Fruit fly (Drosophila melanogaster) whole organism, wandering third instar larva: ENCODE results near the gene CG4101.
A peak's percentile ranks its signal among the peaks of the same experiment; 100 is the strongest.

Experiments used
- Abd-B ChIP-seq: fragments of >200 bp; optimal IDR thresholded peaks from 2 replicates; lab custom pipeline; 2017; ENCODE audit warnings: missing biosample characterization, missing genetic modification characterization
- CG32264 ChIP-seq: fragments of 200-800 bp; sonication (Bioruptor generic); optimal IDR thresholded peaks from 2 replicates; lab custom pipeline; 2016; ENCODE audit warnings: missing biosample characterization, missing genetic modification characterization
- CG9705 ChIP-seq: fragments of 200-800 bp; sonication (Bioruptor generic); optimal IDR thresholded peaks from 2 replicates; lab custom pipeline; 2018; ENCODE audit warnings: missing biosample characterization, mild to moderate bottlenecking, missing genetic modification characterization
- CrebA ChIP-seq: fragments of 200-800 bp; sonication (Bioruptor generic); optimal IDR thresholded peaks from 2 replicates; lab custom pipeline; 2016; ENCODE audit warnings: missing biosample characterization, mild to moderate bottlenecking, missing genetic modification characterization, borderline replicate concordance
- Dfd ChIP-seq: fragments of >200 bp; optimal IDR thresholded peaks from 2 replicates; lab custom pipeline; 2017; ENCODE audit warnings: missing biosample characterization, missing genetic modification characterization
- Dif ChIP-seq: fragments of 200-275, 200-300 bp; sonication (Bioruptor generic); optimal IDR thresholded peaks from 2 replicates; lab custom pipeline; 2018; ENCODE audit warnings: missing biosample characterization, missing genetic modification characterization; ENCODE audit not compliant: partially characterized antibody
- GATAd ChIP-seq: sonication (Bioruptor generic); optimal IDR thresholded peaks from 2 replicates; lab custom pipeline; 2016; ENCODE audit warnings: missing biosample characterization, missing genetic modification characterization
- HLH106 ChIP-seq: fragments of 200-800 bp; optimal IDR thresholded peaks from 3 replicates; lab custom pipeline; 2019; ENCODE audit warnings: missing biosample characterization, mild to moderate bottlenecking, missing genetic modification characterization, moderate library complexity
- Hnf4 ChIP-seq: fragments of 200-800 bp; sonication (Bioruptor generic); optimal IDR thresholded peaks from 2 replicates; lab custom pipeline; 2016; ENCODE audit warnings: missing biosample characterization, mild to moderate bottlenecking, missing genetic modification characterization
- Hr78 ChIP-seq: fragments of >200 bp; optimal IDR thresholded peaks from 2 replicates; lab custom pipeline; 2017; ENCODE audit warnings: missing biosample characterization, missing genetic modification characterization
- Hr83 ChIP-seq: fragments of 200-300 bp; sonication (Bioruptor generic); optimal IDR thresholded peaks from 2 replicates; lab custom pipeline; 2016; ENCODE audit warnings: missing biosample characterization, mild to moderate bottlenecking, missing genetic modification characterization, moderate library complexity; ENCODE audit not compliant: poor library complexity, severe bottlenecking
- Jra ChIP-seq: sonication (Bioruptor generic); optimal IDR thresholded peaks from 2 replicates; lab custom pipeline; 2016; ENCODE audit warnings: missing biosample characterization, missing genetic modification characterization
- Mio ChIP-seq: sonication (Bioruptor generic); optimal IDR thresholded peaks from 2 replicates; lab custom pipeline; 2016; ENCODE audit warnings: missing biosample characterization, missing genetic modification characterization
- Myc ChIP-seq: fragments of >200 bp; optimal IDR thresholded peaks from 2 replicates; lab custom pipeline; 2017
- N ChIP-seq: fragments of >200 bp; optimal IDR thresholded peaks from 2 replicates; lab custom pipeline; 2018; ENCODE audit warnings: missing biosample characterization, missing external identifiers, missing genetic modification characterization
- OdsH ChIP-seq: fragments of 200-800 bp; sonication (Bioruptor generic); optimal IDR thresholded peaks from 2 replicates; lab custom pipeline; 2016; ENCODE audit warnings: missing biosample characterization, mild to moderate bottlenecking, missing genetic modification characterization
- Rel ChIP-seq, 2 experiments: fragments of 200-800 bp; sonication (Bioruptor generic) in 1 of 2; optimal IDR thresholded peaks; 2 replicates in 1 of 2; 3 replicates in 1 of 2; lab custom pipeline; 2016 to 2019; ENCODE audit warnings: mild to moderate bottlenecking in 2 of 2, missing biosample characterization in 2 of 2, missing genetic modification characterization in 2 of 2, moderate library complexity in 1 of 2
- Sp1 ChIP-seq: fragments of 200-800 bp; sonication (Bioruptor generic); optimal IDR thresholded peaks from 3 replicates; lab custom pipeline; 2019; ENCODE audit warnings: missing biosample characterization, mild to moderate bottlenecking, missing genetic modification characterization, moderate library complexity
- Vsx2 ChIP-seq: fragments of 200-300, 225-300 bp; sonication (Bioruptor generic); optimal IDR thresholded peaks from 2 replicates; lab custom pipeline; 2018; ENCODE audit warnings: missing biosample characterization, missing genetic modification characterization; ENCODE audit not compliant: partially characterized antibody
- br ChIP-seq: fragments of 200-800 bp; sonication (Bioruptor generic); optimal IDR thresholded peaks from 2 replicates; lab custom pipeline; 2016; ENCODE audit warnings: missing biosample characterization, missing genetic modification characterization
- brk ChIP-seq: fragments of 200-800 bp; sonication (Bioruptor generic); optimal IDR thresholded peaks from 2 replicates; lab custom pipeline; 2016; ENCODE audit warnings: missing biosample characterization, mild to moderate bottlenecking, missing genetic modification characterization
- dl ChIP-seq, 2 experiments: fragments of 175-275, 200-275 bp in 1 of 2; fragments of 200-275 bp in 1 of 2; sonication (Bioruptor generic); optimal IDR thresholded peaks; lab custom pipeline; 2018; ENCODE audit warnings: mild to moderate bottlenecking in 2 of 2, missing biosample characterization in 2 of 2, missing genetic modification characterization in 2 of 2, moderate library complexity in 2 of 2; ENCODE audit not compliant: partially characterized antibody in 2 of 2, insufficient read depth in 1 of 2
- dmrt93B ChIP-seq: fragments of 200-800 bp; sonication (Bioruptor generic); optimal IDR thresholded peaks from 2 replicates; lab custom pipeline; 2018; ENCODE audit warnings: missing biosample characterization, mild to moderate bottlenecking, missing genetic modification characterization
- dsf ChIP-seq: sonication (Bioruptor generic); optimal IDR thresholded peaks from 2 replicates; lab custom pipeline; 2016; ENCODE audit warnings: missing biosample characterization, missing genetic modification characterization, borderline replicate concordance
- ey ChIP-seq: fragments of 200-800 bp; sonication (Bioruptor generic); optimal IDR thresholded peaks from 2 replicates; lab custom pipeline; 2016; ENCODE audit warnings: missing biosample characterization, missing genetic modification characterization
- foxo ChIP-seq, 2 experiments: fragments of 200-800 bp; sonication (Bioruptor generic); optimal IDR thresholded peaks; 2 replicates in 1 of 2; 3 replicates in 1 of 2; lab custom pipeline; 2016 to 2017; ENCODE audit warnings: missing biosample characterization in 2 of 2, missing genetic modification characterization in 2 of 2
- fru ChIP-seq: fragments of 200-800 bp; sonication (Bioruptor generic); optimal IDR thresholded peaks from 3 replicates; lab custom pipeline; 2016; ENCODE audit warnings: missing biosample characterization, mild to moderate bottlenecking, missing genetic modification characterization
- h ChIP-seq: fragments of 200-800 bp; sonication (Bioruptor generic); optimal IDR thresholded peaks from 3 replicates; lab custom pipeline; 2016; ENCODE audit warnings: missing biosample characterization, mild to moderate bottlenecking, missing genetic modification characterization
- jim ChIP-seq: fragments of 175-275, 200-325 bp; sonication (Bioruptor generic); optimal IDR thresholded peaks from 2 replicates; lab custom pipeline; 2016; ENCODE audit warnings: missing biosample characterization, mild to moderate bottlenecking, missing genetic modification characterization
- lola ChIP-seq: fragments of >200 bp; optimal IDR thresholded peaks from 2 replicates; lab custom pipeline; 2017; ENCODE audit warnings: missing biosample characterization, missing genetic modification characterization
- pan ChIP-seq: fragments of >200 bp; optimal IDR thresholded peaks from 2 replicates; lab custom pipeline; 2017
- psq ChIP-seq: fragments of 200-800 bp; sonication (Bioruptor generic); optimal IDR thresholded peaks from 3 replicates; lab custom pipeline; 2017; ENCODE audit warnings: missing biosample characterization, mild to moderate bottlenecking, missing genetic modification characterization, moderate library complexity
- rgr ChIP-seq: fragments of 200-800 bp; sonication (Bioruptor generic); optimal IDR thresholded peaks from 3 replicates; lab custom pipeline; 2016; ENCODE audit warnings: missing biosample characterization, mild to moderate bottlenecking, missing genetic modification characterization
- sage ChIP-seq: fragments of 200-800 bp; sonication (Bioruptor generic); optimal IDR thresholded peaks from 2 replicates; lab custom pipeline; 2016; ENCODE audit warnings: missing biosample characterization, mild to moderate bottlenecking, missing genetic modification characterization
- sv ChIP-seq: fragments of 200-800 bp; sonication (Bioruptor generic); optimal IDR thresholded peaks from 3 replicates; lab custom pipeline; 2016; ENCODE audit warnings: missing biosample characterization, missing genetic modification characterization
- tai ChIP-seq: sonication (Bioruptor generic); optimal IDR thresholded peaks from 2 replicates; lab custom pipeline; 2016; ENCODE audit warnings: missing biosample characterization, missing genetic modification characterization
- usp ChIP-seq: fragments of >200 bp; optimal IDR thresholded peaks from 2 replicates; lab custom pipeline; 2017; ENCODE audit warnings: missing biosample characterization, missing genetic modification characterization
- woc ChIP-seq: sonication (Bioruptor generic); optimal IDR thresholded peaks from 2 replicates; lab custom pipeline; 2016; ENCODE audit warnings: missing biosample characterization, mild to moderate bottlenecking, missing genetic modification characterization

Gene CG4101

dm6 chr3L:16581201-16581705 lies 31.0 kb upstream of the CG4101 start, which contains the start of gene Smn:
Smn (minus strand) TSS chr3L:16581547.
- TF ChIP-seq Vsx2 (GFP tag; lab: Kevin White, UChicago) (no peak), jim (GFP tag; lab: Kevin White, UChicago) (no peak), br (GFP tag; lab: Kevin White, UChicago) (peak; percentile 76), sv (no peak), Dif (GFP tag; lab: Kevin White, UChicago) (no peak), N (no peak), CG9705 (peak; percentile 21), fru (GFP tag; lab: Kevin White, UChicago) (peak; percentile 73), rgr (GFP tag; lab: Kevin White, UChicago) (peak; percentile 78), OdsH (GFP tag; lab: Kevin White, UChicago) (peak; percentile 66), Myc (lab: Kevin White, UChicago) (peak; percentile 15), dsf (peak; percentile 39), pan (no peak), brk (GFP tag; lab: Kevin White, UChicago) (no peak), h (peak; percentile 65), Hnf4 (GFP tag; lab: Kevin White, UChicago) (peak; percentile 85), Sp1 (peak; percentile 40), dmrt93B (GFP tag; lab: Kevin White, UChicago) (peak; percentile 59), dl (GFP tag; optimal IDR thresholded peaks at IDR 0.05; lab: Kevin White, UChicago; ENCODE audit: insufficient read depth in 1 of 2, partially characterized antibody in 2 of 2) (no peak), Mio (GFP tag; lab: Kevin White, UChicago) (no peak), lola (GFP tag; lab: Kevin White, UChicago) (no peak), Dfd (GFP tag; lab: Kevin White, UChicago) (no peak), HLH106 (tag; lab: Kevin White, UChicago) (peak; percentile 64), ey (peak; percentile 63), Jra (peak; percentile 85), Rel (GFP tag; optimal IDR thresholded peaks at IDR 0.05; lab: Kevin White, UChicago) (no peak), Rel (tag; optimal IDR thresholded peaks at IDR 0.05; lab: Kevin White, UChicago) (peak; percentile 84), woc (GFP tag; lab: Kevin White, UChicago) (peak; percentile 70), CG32264 (GFP tag; lab: Kevin White, UChicago) (peak; percentile 55), foxo (GFP tag; optimal IDR thresholded peaks at IDR 0.05; lab: Kevin White, UChicago) (peak in 1 of 2 experiments; percentile 83), Hr83 (no peak), usp (no peak), psq (GFP tag; lab: Kevin White, UChicago) (peak; percentile 57)

DNA sequence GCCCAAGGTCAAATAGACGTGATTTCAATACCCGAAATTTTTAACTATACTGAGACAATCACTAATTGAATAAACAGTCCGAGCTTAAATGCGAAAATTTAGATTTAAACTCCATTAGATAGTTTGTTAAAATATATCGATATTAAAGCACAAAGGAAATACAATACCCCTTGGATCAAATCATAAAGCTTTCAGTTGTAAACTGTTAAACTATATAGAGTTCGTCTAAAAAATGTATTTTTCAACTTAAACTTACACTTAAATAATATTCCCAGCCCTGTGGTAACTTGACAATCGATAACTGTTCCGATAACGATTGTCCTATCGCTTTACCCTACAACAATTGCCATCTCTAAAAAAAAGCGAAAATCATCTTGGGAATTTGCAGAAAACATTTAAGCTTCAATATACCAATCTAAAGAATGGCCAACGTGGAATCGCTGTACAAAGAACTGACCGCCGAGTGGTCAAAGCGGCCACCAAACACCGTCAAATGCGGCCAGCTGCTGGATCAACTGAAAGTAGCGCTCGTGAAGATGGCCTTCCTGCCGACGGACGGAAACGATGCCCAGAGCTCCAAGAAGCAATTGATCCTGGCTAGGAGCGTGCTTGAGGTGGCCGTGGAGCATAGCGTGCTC lies 29.5 kb upstream of the CG4101 start, which contains the start of gene Rpn12:
Gene Rpn12, plus strand, starts transcription at position 351 of the 638 bp plus-strand sequence.
- TF ChIP-seq fru (GFP tag; lab: Kevin White, UChicago) (peak; percentile 45), CrebA (no peak), psq (GFP tag; lab: Kevin White, UChicago) (no peak), ey (peak; percentile 33), Hr83 (peak; percentile 29), OdsH (GFP tag; lab: Kevin White, UChicago) (no peak), foxo (GFP tag; optimal IDR thresholded peaks at IDR 0.05; lab: Kevin White, UChicago) (peak in 1 of 2 experiments; percentile 58), pan (no peak), usp (no peak), Jra (peak; percentile 27), dsf (peak; percentile 29), dmrt93B (GFP tag; lab: Kevin White, UChicago) (no peak), Hr78 (GFP tag; lab: Kevin White, UChicago) (no peak), sage (GFP tag; lab: Kevin White, UChicago) (no peak), GATAd (no peak), N (no peak), CG32264 (GFP tag; lab: Kevin White, UChicago) (no peak), Vsx2 (GFP tag; lab: Kevin White, UChicago) (no peak), Hnf4 (GFP tag; lab: Kevin White, UChicago) (no peak), CG9705 (peak; percentile 12), h (peak; percentile 49), rgr (GFP tag; lab: Kevin White, UChicago) (peak; percentile 22), br (GFP tag; lab: Kevin White, UChicago) (peak; percentile 22), tai (GFP tag; lab: Kevin White, UChicago) (no peak), Rel (GFP tag; optimal IDR thresholded peaks at IDR 0.05; lab: Kevin White, UChicago) (no peak), Rel (tag; optimal IDR thresholded peaks at IDR 0.05; lab: Kevin White, UChicago) (peak; percentile 50), woc (GFP tag; lab: Kevin White, UChicago) (peak; percentile 45), sv (no peak), Mio (GFP tag; lab: Kevin White, UChicago) (no peak), Sp1 (peak; percentile 42), dl (GFP tag; optimal IDR thresholded peaks at IDR 0.05; lab: Kevin White, UChicago; ENCODE audit: insufficient read depth in 1 of 2, partially characterized antibody in 2 of 2) (no peak), brk (GFP tag; lab: Kevin White, UChicago) (no peak), jim (GFP tag; lab: Kevin White, UChicago) (no peak), Dif (GFP tag; lab: Kevin White, UChicago) (no peak), Abd-B (no peak), lola (GFP tag; lab: Kevin White, UChicago) (no peak), HLH106 (tag; lab: Kevin White, UChicago) (peak; percentile 65), Myc (lab: Kevin White, UChicago) (peak; percentile 15), Dfd (GFP tag; lab: Kevin White, UChicago) (no peak)
